Fruit fly (Drosophila melanogaster): ENCODE measurements around the gene CG15484.

CG15484 gene

DNA sequence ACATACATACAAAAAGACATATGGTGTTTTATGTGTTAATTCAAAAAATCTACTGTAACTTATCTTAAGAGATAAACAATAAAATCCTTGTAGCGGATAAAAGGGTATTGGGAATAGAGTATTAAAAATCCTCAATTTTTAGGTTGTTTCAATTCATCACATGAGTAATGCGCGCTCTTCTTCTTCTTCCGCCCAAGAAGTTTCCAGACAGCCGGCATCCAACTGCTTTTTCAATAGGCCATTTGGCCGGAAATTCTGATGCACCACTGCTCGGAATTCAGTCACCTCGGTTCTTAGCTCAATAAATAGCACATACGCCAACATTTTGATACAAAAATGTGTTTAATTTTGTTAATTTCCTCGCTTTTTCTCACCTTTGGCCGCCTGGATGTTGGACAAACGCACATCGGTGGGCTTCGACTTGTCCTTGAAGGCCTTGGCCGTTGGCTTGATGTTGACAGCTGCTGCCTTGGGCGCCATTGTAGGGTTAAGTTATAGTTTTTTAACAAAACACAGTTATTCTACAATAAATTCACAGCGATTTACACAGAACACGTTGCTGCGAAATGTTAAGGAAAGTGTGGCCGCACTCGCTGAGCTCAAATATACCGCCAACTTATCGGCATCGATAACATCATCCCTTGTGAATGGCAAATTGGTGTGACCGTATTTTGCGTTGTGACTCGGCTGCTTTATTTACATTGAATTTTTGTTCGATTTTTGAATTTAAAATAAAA, 15.0 kb downstream of the CG15484 start, which contains the start of the genes CCT4 and CG6153 (continued):
- no peak for TF ChIP-seq run (tag; optimal IDR thresholded peaks at IDR 0.05)
- no peak for TF ChIP-seq CG42726 (GFP tag; IDR thresholded peaks at IDR 0.05; ENCODE audit: partially characterized antibody)
- no peak for TF ChIP-seq Fer3 (tag; optimal IDR thresholded peaks at IDR 0.05)
- no peak for TF ChIP-seq sens-2 (GFP tag; IDR thresholded peaks at IDR 0.05)
- peak; percentile 7 for TF ChIP-seq CG17186 (GFP tag; optimal IDR thresholded peaks at IDR 0.05)
- no peak for TF ChIP-seq CG9876 (GFP tag; optimal IDR thresholded peaks at IDR 0.05)
- TF ChIP-seq D19B (GFP tag; optimal IDR thresholded peaks at IDR 0.05) = no peak
- peak; percentile 61; the same call in 2 of the 3 replicates for TF ChIP-seq CG16813 (GFP tag; IDR thresholded peaks at IDR 0.05; ENCODE audit: partially characterized antibody)
- TF ChIP-seq CG33213 (GFP tag; optimal IDR thresholded peaks at IDR 0.05) = peak; percentile 12
- TF ChIP-seq CG9932 (GFP tag; IDR thresholded peaks at IDR 0.05) = no peak
- no peak for TF ChIP-seq HLH4C (GFP tag; IDR thresholded peaks at IDR 0.05; ENCODE audit: partially characterized antibody)
- no peak for TF ChIP-seq cg (GFP tag; optimal IDR thresholded peaks at IDR 0.05)
- TF ChIP-seq bab2 (GFP tag; optimal IDR thresholded peaks at IDR 0.05) = no peak
- TF ChIP-seq CG11695 (GFP tag; IDR thresholded peaks at IDR 0.05) = no peak
- no peak for TF ChIP-seq CG10959 (GFP tag; IDR thresholded peaks at IDR 0.05)
- TF ChIP-seq lov (optimal IDR thresholded peaks at IDR 0.05) = no peak
- TF ChIP-seq lov (GFP tag; IDR thresholded peaks at IDR 0.05) = no peak
- TF ChIP-seq CG8944 (GFP tag; optimal IDR thresholded peaks at IDR 0.05) = no peak
- no peak for TF ChIP-seq CG8924 (tag; optimal IDR thresholded peaks at IDR 0.05)
- TF ChIP-seq CG12155 (GFP tag; optimal IDR thresholded peaks at IDR 0.05) = no peak
- no peak for TF ChIP-seq vnd (GFP tag; IDR thresholded peaks at IDR 0.05; ENCODE audit: partially characterized antibody)
- TF ChIP-seq CG10565 (GFP tag; optimal IDR thresholded peaks at IDR 0.05) = no peak
- peak; percentile 21 for TF ChIP-seq Lhr (GFP tag; optimal IDR thresholded peaks at IDR 0.05)
- no peak for TF ChIP-seq ham (GFP tag; IDR thresholded peaks at IDR 0.05)
- peak; percentile 46; the same call in 1 of the 3 replicates for TF ChIP-seq hb (GFP tag; IDR thresholded peaks at IDR 0.05; ENCODE audit: partially characterized antibody)
- TF ChIP-seq CG18764 (GFP tag; optimal IDR thresholded peaks at IDR 0.05) = no peak
- TF ChIP-seq gce (GFP tag; IDR thresholded peaks at IDR 0.05) = no peak
- no peak for TF ChIP-seq cwo (GFP tag; optimal IDR thresholded peaks at IDR 0.05)
- no peak for TF ChIP-seq CG8290 (GFP tag; optimal IDR thresholded peaks at IDR 0.05)
- TF ChIP-seq CG8290 (tag; optimal IDR thresholded peaks at IDR 0.05) = no peak
- TF ChIP-seq H2.0 (GFP tag; IDR thresholded peaks at IDR 0.05) = no peak
- no peak for TF ChIP-seq CG2199 (GFP tag; IDR thresholded peaks at IDR 0.05)
- TF ChIP-seq CG12299 (tag; optimal IDR thresholded peaks at IDR 0.05) = no peak
- no peak for TF ChIP-seq CG15073 (GFP tag; optimal IDR thresholded peaks at IDR 0.05)
- TF ChIP-seq jumu (GFP tag; optimal IDR thresholded peaks at IDR 0.05) = no peak
- no peak for TF ChIP-seq Hand (GFP tag; optimal IDR thresholded peaks at IDR 0.05)
- peak; percentile 68 for TF ChIP-seq E2f2 (GFP tag; IDR thresholded peaks at IDR 0.05)
- no peak for TF ChIP-seq CG17568 (GFP tag; optimal IDR thresholded peaks at IDR 0.05)
- TF ChIP-seq CG12104 (GFP tag; optimal IDR thresholded peaks at IDR 0.05) = no peak
- TF ChIP-seq CG11247 (GFP tag; IDR thresholded peaks at IDR 0.05) = no peak

DNA sequence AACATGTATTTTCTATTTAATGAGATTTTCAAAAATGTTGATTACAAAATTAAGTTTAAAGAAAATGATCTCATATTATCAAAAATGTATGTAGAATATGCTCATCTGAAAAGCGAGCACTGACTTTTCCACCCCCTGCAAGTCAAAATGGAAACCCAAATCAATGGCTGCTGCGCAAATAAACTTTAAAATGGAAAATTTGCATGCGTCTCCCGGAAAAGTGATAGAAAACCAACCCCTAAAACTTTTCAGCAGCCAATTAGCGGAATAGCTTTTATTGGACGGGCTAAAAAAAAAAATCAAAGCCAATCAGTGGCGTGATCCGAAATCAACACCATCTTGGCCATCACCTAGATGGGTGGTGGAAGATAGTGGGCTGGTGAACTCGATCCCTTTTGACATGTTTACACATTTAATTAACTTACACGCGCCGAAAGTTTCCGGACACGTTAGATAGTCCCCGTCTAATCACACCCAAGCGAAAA, 18.2 kb downstream of the CG15484 start:
- peak; percentile 92 for TF ChIP-seq Nf-YB (GFP tag; optimal IDR thresholded peaks at IDR 0.05)
- no peak for TF ChIP-seq lov (optimal IDR thresholded peaks at IDR 0.05)
- TF ChIP-seq lov (GFP tag; IDR thresholded peaks at IDR 0.05) = peak; percentile 6; the same call in 1 of the 3 replicates
- TF ChIP-seq Nf-YC (tag; optimal IDR thresholded peaks at IDR 0.05) = peak; percentile 94
- TF ChIP-seq ara (GFP tag; IDR thresholded peaks at IDR 0.05) = no peak
- peak; percentile 39; the same call in 1 of the 2 replicates for TF ChIP-seq seq (GFP tag; IDR thresholded peaks at IDR 0.05)
- TF ChIP-seq jigr1 (GFP tag; IDR thresholded peaks at IDR 0.05) = no peak

Data from whole organism, embryonic.